Worm (Caenorhabditis elegans) whole organism, late embryonic: ENCODE measurements around the gene K02A6.1.

Experiments
- che-1 ChIP-seq: sonication (generic microtip); optimal IDR thresholded peaks from 2 replicates; lab custom pipeline; 2016; ENCODE audit warnings: mild to moderate bottlenecking, missing genetic modification characterization, missing compliant biosample characterization
- hlh-15 ChIP-seq: sonication (generic microtip); optimal IDR thresholded peaks from 2 replicates; lab custom pipeline; 2016; ENCODE audit warnings: missing genetic modification characterization, missing compliant biosample characterization
- pha-4 ChIP-seq: fragments of 150-350 bp; optimal IDR thresholded peaks from 2 replicates; lab custom pipeline; 2018; ENCODE audit warnings: missing biosample characterization, missing genetic modification reagents, missing genetic modification characterization

ce11 chrX:8210999-8211398 lies 8.5 kb upstream of the K02A6.1 start, which contains the start of gene cdd-1:
- TF ChIP-seq pha-4 (tag; lab: Kevin White, UChicago): no peak
- no peak for TF ChIP-seq hlh-15 (tag; lab: Kevin White, UChicago)
- TF ChIP-seq che-1 (tag; lab: Kevin White, UChicago): no peak
